Worm (Caenorhabditis elegans) whole organism, L2 larva: ENCODE measurements around the gene mec-7.

Experiments used
- ama-1 ChIP-seq: fragments of 150-350 bp; optimal IDR thresholded peaks from 2 replicates; lab custom pipeline; 2018; ENCODE audit warnings: inconsistent platforms
- ceh-16 ChIP-seq: fragments of 150-350 bp; optimal IDR thresholded peaks from 2 replicates; lab custom pipeline; 2014; ENCODE audit warnings: missing biosample characterization, missing genetic modification characterization
- elt-1 ChIP-seq: fragments of 150-350 bp; optimal IDR thresholded peaks from 2 replicates; lab custom pipeline; 2014; ENCODE audit warnings: missing biosample characterization, missing genetic modification characterization
- lsy-2 ChIP-seq, 2 experiments: fragments of 150-350 bp in 1 of 2; sonication (generic microtip) in 1 of 2; optimal IDR thresholded peaks; 2 replicates each; lab custom pipeline; 2014 to 2017; ENCODE audit warnings: missing biosample characterization in 2 of 2, missing genetic modification characterization in 2 of 2
- nhr-23 ChIP-seq: fragments of 150-350 bp; optimal IDR thresholded peaks from 2 replicates; lab custom pipeline; 2014; ENCODE audit warnings: missing biosample characterization, missing genetic modification reagents, missing genetic modification characterization
- skn-1 ChIP-seq: sonication (generic microtip); optimal IDR thresholded peaks from 2 replicates; lab custom pipeline; 2017; ENCODE audit warnings: missing biosample characterization, missing genetic modification characterization

- TF ChIP-seq ceh-16 (tag; lab: Kevin White, UChicago) = no peak
- TF ChIP-seq skn-1 (tag; lab: Kevin White, UChicago) = no peak
- TF ChIP-seq ama-1 = no peak
- no peak for TF ChIP-seq elt-1
- TF ChIP-seq nhr-23 (tag; lab: Kevin White, UChicago) = no peak
- TF ChIP-seq lsy-2 (tag; optimal IDR thresholded peaks at IDR 0.05; lab: Kevin White, UChicago) = peak in 1 of 2 experiments; percentile 59
These were observed 21.9 kb upstream of the mec-7 start, which contains the start of gene adm-4 for ce11 chrX:7798248-7799020.
